Worm (Caenorhabditis elegans) whole organism, L1 larva: ENCODE data around the gene M153.3.

Experiments used
- C04F5.9 ChIP-seq: sonication (generic microtip); optimal IDR thresholded peaks from 2 replicates; lab custom pipeline; 2016; ENCODE audit warnings: missing genetic modification characterization, missing compliant biosample characterization
- C16A3.4 ChIP-seq: fragments of 150-350 bp; optimal IDR thresholded peaks from 2 replicates; lab custom pipeline; 2014; ENCODE audit warnings: missing biosample characterization, missing genetic modification characterization
- F16B12.6 ChIP-seq: fragments of 150-350 bp; optimal IDR thresholded peaks from 2 replicates; lab custom pipeline; 2014; ENCODE audit warnings: missing biosample characterization, missing genetic modification characterization
- alr-1 ChIP-seq: fragments of 200-800 bp; sonication (Bioruptor generic); optimal IDR thresholded peaks from 2 replicates; lab custom pipeline; 2018; ENCODE audit warnings: borderline replicate concordance, mild to moderate bottlenecking, missing genetic modification characterization, missing compliant biosample characterization
- aly-2 ChIP-seq: fragments of 150-350 bp; optimal IDR thresholded peaks from 2 replicates; lab custom pipeline; 2014; ENCODE audit warnings: missing biosample characterization, missing genetic modification characterization
- dsc-1 ChIP-seq: sonication (generic microtip); optimal IDR thresholded peaks from 2 replicates; lab custom pipeline; 2016; ENCODE audit warnings: mild to moderate bottlenecking, missing genetic modification characterization, missing compliant biosample characterization
- efl-1 ChIP-seq, 4 experiments: fragments of 150-350 bp; optimal IDR thresholded peaks in 3 of 4; peaks in 1 of 4; 1 replicate in 1 of 4; 2 replicates in 3 of 4; lab custom pipeline; 2014; ENCODE audit warnings: missing biosample characterization in 2 of 4, missing genetic modification characterization in 2 of 4, missing genetic modification reagents in 2 of 4
- efl-3 ChIP-seq: fragments of 200-800 bp; sonication (Bioruptor generic); optimal IDR thresholded peaks from 2 replicates; lab custom pipeline; 2018; ENCODE audit warnings: mild to moderate bottlenecking, missing genetic modification characterization, missing compliant biosample characterization
- egl-13 ChIP-seq: sonication (generic microtip); optimal IDR thresholded peaks from 2 replicates; lab custom pipeline; 2016; ENCODE audit warnings: missing genotype, missing genetic modification reagents, missing genetic modification characterization, missing compliant biosample characterization
- elt-2 ChIP-seq: sonication (generic microtip); optimal IDR thresholded peaks from 2 replicates; lab custom pipeline; 2016; ENCODE audit warnings: missing genetic modification characterization, mild to moderate bottlenecking, inconsistent platforms, missing compliant biosample characterization, missing genetic modification reagents
- elt-3 ChIP-seq, 6 experiments: fragments of 150-350 bp in 1 of 6; sonication (generic microtip); optimal IDR thresholded peaks; 2 replicates each; lab custom pipeline; 2017 to 2018; ENCODE audit warnings: missing biosample characterization in 6 of 6, missing genetic modification characterization in 6 of 6, inconsistent platforms in 1 of 6
- fkh-10 ChIP-seq: sonication (generic microtip); optimal IDR thresholded peaks from 2 replicates; lab custom pipeline; 2017; ENCODE audit warnings: missing biosample characterization, missing genetic modification reagents, missing genetic modification characterization
- hlh-17 ChIP-seq: fragments of 200-800 bp; sonication (Bioruptor generic); optimal IDR thresholded peaks from 2 replicates; lab custom pipeline; 2018; ENCODE audit warnings: missing genetic modification characterization, mild to moderate bottlenecking, missing compliant biosample characterization, moderate library complexity, borderline replicate concordance
- hpl-2 ChIP-seq: fragments of 150-350 bp; optimal IDR thresholded peaks from 2 replicates; lab custom pipeline; 2014; ENCODE audit warnings: missing biosample characterization, missing genetic modification reagents, missing genetic modification characterization
- irx-1 ChIP-seq: sonication (generic microtip); optimal IDR thresholded peaks from 2 replicates; lab custom pipeline; 2016; ENCODE audit warnings: missing genetic modification characterization, missing compliant biosample characterization
- isw-1 ChIP-seq: fragments of 200-800 bp; sonication (Bioruptor generic); IDR thresholded peaks from 2 replicates; pipeline ENCODE4 v1.3.6; 2022; ENCODE audit warnings: missing genetic modification characterization, missing compliant biosample characterization
- jun-1 ChIP-seq: fragments of 150-350 bp; optimal IDR thresholded peaks from 2 replicates; lab custom pipeline; 2014; ENCODE audit warnings: missing biosample characterization, missing genetic modification reagents, missing genetic modification characterization
- lin-13 ChIP-seq: fragments of 150-350 bp; optimal IDR thresholded peaks from 2 replicates; lab custom pipeline; 2014; ENCODE audit warnings: missing biosample characterization, missing genetic modification reagents, missing genetic modification characterization
- lin-15B ChIP-seq: fragments of 150-350 bp; sonication (generic microtip); optimal IDR thresholded peaks from 3 replicates; lab custom pipeline; 2014; ENCODE audit warnings: missing biosample characterization, missing genetic modification characterization
- lin-35 ChIP-seq, 2 experiments: fragments of 150-350 bp; optimal IDR thresholded peaks; 2 replicates each; lab custom pipeline; 2014; ENCODE audit warnings: missing biosample characterization in 2 of 2, missing genetic modification characterization in 2 of 2, missing genetic modification reagents in 2 of 2
- lin-39 ChIP-seq: fragments of 150-350 bp; optimal IDR thresholded peaks from 2 replicates; lab custom pipeline; 2014; ENCODE audit warnings: missing biosample characterization, missing genetic modification reagents, missing genetic modification characterization
- mab-9 ChIP-seq: fragments of 200-800 bp; sonication (Bioruptor generic); IDR thresholded peaks from 2 replicates; pipeline ENCODE4 v1.3.6; 2022; ENCODE audit warnings: missing genetic modification reagents, missing genetic modification characterization, missing compliant biosample characterization
- nhr-12 ChIP-seq: sonication (generic microtip); optimal IDR thresholded peaks from 2 replicates; lab custom pipeline; 2017; ENCODE audit warnings: missing biosample characterization, missing genetic modification characterization
- nhr-237 ChIP-seq: fragments of 150-350 bp; optimal IDR thresholded peaks from 2 replicates; lab custom pipeline; 2014; ENCODE audit warnings: missing biosample characterization, missing genetic modification characterization
- nhr-28 ChIP-seq: fragments of 150-350 bp; optimal IDR thresholded peaks from 2 replicates; lab custom pipeline; 2014; ENCODE audit warnings: missing biosample characterization, missing genetic modification characterization
- nhr-71 ChIP-seq: sonication (generic microtip); optimal IDR thresholded peaks from 2 replicates; lab custom pipeline; 2016; ENCODE audit warnings: mild to moderate bottlenecking, missing genetic modification characterization, moderate library complexity, missing compliant biosample characterization
- nhr-76 ChIP-seq: sonication (generic microtip); optimal IDR thresholded peaks from 2 replicates; lab custom pipeline; 2017; ENCODE audit warnings: missing biosample characterization, missing genetic modification characterization
- nhr-85 ChIP-seq: sonication (generic microtip); peaks from one replicate; lab custom pipeline; 2016; ENCODE audit warnings: missing genetic modification characterization, inconsistent platforms, missing compliant biosample characterization
- nhr-90 ChIP-seq: sonication (generic microtip); optimal IDR thresholded peaks from 2 replicates; lab custom pipeline; 2016; ENCODE audit warnings: mild to moderate bottlenecking, missing genetic modification characterization, missing compliant biosample characterization; ENCODE audit not compliant: poor library complexity
- pag-3 ChIP-seq: sonication (generic microtip); optimal IDR thresholded peaks from 2 replicates; lab custom pipeline; 2017; ENCODE audit warnings: missing genetic modification characterization, mild to moderate bottlenecking, missing compliant biosample characterization, antibody characterized with exemption, borderline replicate concordance; ENCODE audit not compliant: insufficient read depth
- pax-3 ChIP-seq: fragments of 200-800 bp; sonication (Bioruptor generic); optimal IDR thresholded peaks from 2 replicates; lab custom pipeline; 2018; ENCODE audit warnings: mild to moderate bottlenecking, missing genetic modification characterization, moderate library complexity, missing compliant biosample characterization
- pqm-1 ChIP-seq: sonication (generic microtip); optimal IDR thresholded peaks from 3 replicates; lab custom pipeline; 2017; ENCODE audit warnings: missing biosample characterization, missing genetic modification characterization
- rnt-1 ChIP-seq: sonication (generic microtip); optimal IDR thresholded peaks from 2 replicates; lab custom pipeline; 2016; ENCODE audit warnings: mild to moderate bottlenecking, missing genetic modification characterization, moderate library complexity, missing compliant biosample characterization
- skn-1 ChIP-seq: fragments of 150-350 bp; optimal IDR thresholded peaks from 2 replicates; lab custom pipeline; 2014; ENCODE audit warnings: missing biosample characterization, missing genetic modification characterization
- snu-23 ChIP-seq: sonication (generic microtip); optimal IDR thresholded peaks from 2 replicates; lab custom pipeline; 2016; ENCODE audit warnings: missing genetic modification characterization, missing compliant biosample characterization
- sox-4 ChIP-seq: sonication (generic microtip); optimal IDR thresholded peaks from 2 replicates; lab custom pipeline; 2016; ENCODE audit warnings: missing genetic modification characterization, missing compliant biosample characterization
- tbx-2 ChIP-seq: sonication (generic microtip); optimal IDR thresholded peaks from 2 replicates; lab custom pipeline; 2016; ENCODE audit warnings: missing genetic modification characterization, missing compliant biosample characterization
- vab-15 ChIP-seq: sonication (generic microtip); optimal IDR thresholded peaks from 2 replicates; lab custom pipeline; 2017; ENCODE audit warnings: missing genotype, mild to moderate bottlenecking, missing genetic modification characterization, missing compliant biosample characterization
- xbp-1 ChIP-seq: sonication (generic microtip); optimal IDR thresholded peaks from 2 replicates; lab custom pipeline; 2016; ENCODE audit warnings: missing genetic modification characterization, missing compliant biosample characterization
- zip-4 ChIP-seq: fragments of 200-800 bp; sonication (Bioruptor generic); optimal IDR thresholded peaks from 2 replicates; lab custom pipeline; 2018; ENCODE audit warnings: mild to moderate bottlenecking, missing genetic modification characterization, moderate library complexity, missing compliant biosample characterization

Gene M153.3

DNA sequence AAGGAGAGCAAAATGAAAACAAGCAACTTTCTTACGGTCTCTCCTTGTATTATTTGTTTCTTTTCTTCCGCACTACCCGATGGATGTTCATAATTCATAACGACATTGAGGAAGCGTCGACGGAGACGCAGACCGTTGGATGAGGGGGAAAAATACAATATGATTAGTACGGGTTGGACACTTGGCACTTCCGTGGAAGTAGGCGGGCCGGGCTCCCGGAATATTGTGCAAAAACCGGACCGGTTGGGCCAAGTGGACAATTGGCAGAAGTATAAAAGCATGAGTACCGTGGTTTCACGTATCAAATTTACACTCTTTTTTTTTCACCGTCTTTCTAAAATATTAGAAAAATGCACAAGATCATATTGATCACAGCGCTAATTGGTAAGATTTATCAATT lies at the start of gene M153.3:
M153.3 (plus strand) TSS at position 301 of the 400 bp plus-strand sequence.
- TF ChIP-seq snu-23 (GFP tag; lab: Kevin White, UChicago) (no peak), pag-3 (tag; lab: Kevin White, UChicago) (no peak), C16A3.4 (tag; lab: Kevin White, UChicago) (no peak), mab-9 (GFP tag; lab: Robert Waterston, UW) (no peak), dsc-1 (tag; lab: Kevin White, UChicago) (no peak), nhr-71 (tag; lab: Kevin White, UChicago) (no peak), jun-1 (no peak), nhr-76 (no peak), nhr-90 (no peak), lin-39 (tag; lab: Kevin White, UChicago) (no peak), fkh-10 (GFP tag; lab: Kevin White, UChicago) (no peak), egl-13 (tag; lab: Kevin White, UChicago) (no peak), nhr-28 (no peak), F16B12.6 (tag; lab: Kevin White, UChicago) (no peak), hpl-2 (no peak)

- no peak for TF ChIP-seq irx-1
- TF ChIP-seq lin-35 (GFP tag; optimal IDR thresholded peaks at IDR 0.05; lab: Kevin White, UChicago) = no peak
- no peak for TF ChIP-seq rnt-1 (tag; lab: Kevin White, UChicago)
- TF ChIP-seq zip-4 = no peak
- TF ChIP-seq nhr-85 (tag; lab: Kevin White, UChicago) = peak; percentile 22
Measured at ce11 chrX:12093043-12093442, 49.6 kb upstream of the M153.3 start, which contains the start of gene W03G11.4. W03G11.4 (minus strand) TSS chrX:12093143.

- TF ChIP-seq C04F5.9 (no peak), elt-3 (tag; optimal IDR thresholded peaks at IDR 0.05; lab: Kevin White, UChicago) (no peak), nhr-12 (tag; lab: Kevin White, UChicago) (no peak), alr-1 (tag; lab: Kevin White, UChicago) (no peak), lin-35 (GFP tag; optimal IDR thresholded peaks at IDR 0.05; lab: Kevin White, UChicago) (no peak), aly-2 (no peak), efl-3 (no peak), snu-23 (GFP tag; lab: Kevin White, UChicago) (no peak), isw-1 (GFP tag; lab: Robert Waterston, UW) (no peak), nhr-237 (tag; lab: Kevin White, UChicago) (no peak), efl-1 (optimal IDR thresholded peaks at IDR 0.05; lab: Kevin White, UChicago) (no peak), efl-1 (GFP tag; optimal IDR thresholded peaks at IDR 0.05 in 1 of 2; lab: Kevin White, UChicago) (no peak), lin-39 (tag; lab: Kevin White, UChicago) (no peak), lin-15B (tag; lab: Kevin White, UChicago) (no peak), hlh-17 (no peak)
Measured at ce11 chrX:12093992-12094391, 48.7 kb upstream of the M153.3 start.

- TF ChIP-seq efl-1 (optimal IDR thresholded peaks at IDR 0.05; lab: Kevin White, UChicago) (no peak), efl-1 (GFP tag; optimal IDR thresholded peaks at IDR 0.05 in 1 of 2; lab: Kevin White, UChicago) (peak in 1 of 2 experiments; percentile 58), C16A3.4 (tag; lab: Kevin White, UChicago) (no peak), lin-39 (tag; lab: Kevin White, UChicago) (no peak)
Measured at ce11 chrX:12095200-12095599, 47.5 kb upstream of the M153.3 start.

ce11 chrX:12097995-12098394 lies 44.7 kb upstream of the M153.3 start:
- no peak for TF ChIP-seq tbx-2 (tag; lab: Kevin White, UChicago)
- no peak for TF ChIP-seq elt-3 (tag; optimal IDR thresholded peaks at IDR 0.05; lab: Kevin White, UChicago)
- TF ChIP-seq sox-4 = no peak
- TF ChIP-seq efl-1 (optimal IDR thresholded peaks at IDR 0.05; lab: Kevin White, UChicago) = no peak
- TF ChIP-seq efl-1 (GFP tag; optimal IDR thresholded peaks at IDR 0.05 in 1 of 2; lab: Kevin White, UChicago) = no peak
- no peak for TF ChIP-seq xbp-1 (tag; lab: Kevin White, UChicago)
- TF ChIP-seq pqm-1 = no peak
- TF ChIP-seq elt-2 (tag; lab: Kevin White, UChicago) = no peak
- no peak for TF ChIP-seq lin-13 (GFP tag; lab: Kevin White, UChicago)
- TF ChIP-seq pax-3 (tag; lab: Kevin White, UChicago) = no peak
- no peak for TF ChIP-seq nhr-85 (tag; lab: Kevin White, UChicago)
- no peak for TF ChIP-seq skn-1 (tag; lab: Kevin White, UChicago)
- no peak for TF ChIP-seq vab-15
- TF ChIP-seq nhr-12 (tag; lab: Kevin White, UChicago) = no peak
- TF ChIP-seq egl-13 (tag; lab: Kevin White, UChicago) = no peak
- TF ChIP-seq efl-3 = no peak
- TF ChIP-seq, all 84 proteins: peak for 0
